Worm (Caenorhabditis elegans) whole organism, L4 larva: Measurements from ENCODE around the gene W04H10.1.

ENCODE experiments used
- F10B5.3 ChIP-seq: sonication (generic microtip); optimal IDR thresholded peaks from 2 replicates; lab custom pipeline; 2016; ENCODE audit warnings: mild to moderate bottlenecking, missing genetic modification characterization, missing compliant biosample characterization
- F37D6.2 ChIP-seq: sonication (generic microtip); optimal IDR thresholded peaks from 2 replicates; lab custom pipeline; 2016; ENCODE audit warnings: mild to moderate bottlenecking, missing genetic modification characterization, missing compliant biosample characterization
- F44E2.7 ChIP-seq: fragments of 200-800 bp; sonication (Bioruptor generic); IDR thresholded peaks from 2 replicates; pipeline ENCODE4 v2.1.2; 2022; ENCODE audit warnings: missing genetic modification characterization, missing compliant biosample characterization
- Y105C5A.15 ChIP-seq: fragments of 200-800 bp; sonication (Bioruptor generic); IDR thresholded peaks from 2 replicates; pipeline ENCODE4 v1.3.6; 2022; ENCODE audit warnings: missing genetic modification characterization, missing compliant biosample characterization
- ZK337.2 ChIP-seq: fragments of 200-800 bp; sonication (Bioruptor generic); IDR thresholded peaks from 2 replicates; pipeline ENCODE4 v1.3.6; 2022; ENCODE audit warnings: missing genetic modification reagents, missing genetic modification characterization, missing compliant biosample characterization
- aha-1 ChIP-seq: fragments of 150-350 bp; peaks from one replicate; lab custom pipeline; 2014; ENCODE audit warnings: missing biosample characterization, missing genetic modification characterization
- aly-2 ChIP-seq: sonication (generic microtip); optimal IDR thresholded peaks from 2 replicates; lab custom pipeline; 2018; ENCODE audit warnings: missing biosample characterization, missing genetic modification characterization
- attf-4 ChIP-seq: sonication (generic microtip); optimal IDR thresholded peaks from 3 replicates; lab custom pipeline; 2017; ENCODE audit warnings: missing biosample characterization, missing genetic modification characterization
- ceh-44 ChIP-seq: fragments of 200-800 bp; sonication (Bioruptor generic); IDR thresholded peaks from 2 replicates; pipeline ENCODE4 v1.3.6; 2022; ENCODE audit warnings: missing genetic modification reagents, missing genetic modification characterization, missing compliant biosample characterization
- ceh-82 ChIP-seq: sonication (generic microtip); optimal IDR thresholded peaks from 2 replicates; lab custom pipeline; 2017; ENCODE audit warnings: missing biosample characterization, missing genetic modification characterization
- ces-1 ChIP-seq: fragments of 150-350 bp; sonication (generic microtip); optimal IDR thresholded peaks from 4 replicates; lab custom pipeline; 2014; ENCODE audit warnings: missing biosample characterization, missing genetic modification reagents, missing genetic modification characterization
- cey-2 ChIP-seq: sonication (generic microtip); optimal IDR thresholded peaks from 3 replicates; lab custom pipeline; 2017; ENCODE audit warnings: missing genetic modification characterization, mild to moderate bottlenecking, missing compliant biosample characterization, antibody characterized with exemption, borderline replicate concordance; ENCODE audit not compliant: insufficient read depth
- daf-12 ChIP-seq: fragments of 150-350 bp; optimal IDR thresholded peaks from 2 replicates; lab custom pipeline; 2014; ENCODE audit warnings: missing biosample characterization, missing genetic modification reagents, missing genetic modification characterization
- dmd-6 ChIP-seq: fragments of 200-800 bp; sonication (Bioruptor generic); IDR thresholded peaks from 2 replicates; pipeline ENCODE4 v1.3.6; 2022; ENCODE audit warnings: missing genetic modification reagents, missing genetic modification characterization, missing compliant biosample characterization
- dmd-8 ChIP-seq: fragments of 200-800 bp; sonication (Bioruptor generic); IDR thresholded peaks from 2 replicates; pipeline ENCODE4 v1.3.6; 2022; ENCODE audit warnings: missing genetic modification characterization, missing compliant biosample characterization
- dpl-1 ChIP-seq: fragments of 150-350 bp; optimal IDR thresholded peaks from 2 replicates; lab custom pipeline; 2014; ENCODE audit warnings: missing biosample characterization, missing genetic modification reagents, missing genetic modification characterization
- duxl-1 ChIP-seq: sonication (generic microtip); optimal IDR thresholded peaks from 2 replicates; lab custom pipeline; 2016; ENCODE audit warnings: mild to moderate bottlenecking, missing genetic modification characterization, moderate library complexity, missing compliant biosample characterization; ENCODE audit not compliant: poor library complexity
- dve-1 ChIP-seq: sonication (generic microtip); optimal IDR thresholded peaks from 2 replicates; lab custom pipeline; 2017; ENCODE audit warnings: antibody characterized with exemption, mild to moderate bottlenecking, missing genetic modification characterization, missing compliant biosample characterization; ENCODE audit not compliant: insufficient read depth
- egl-27 ChIP-seq: sonication (generic microtip); optimal IDR thresholded peaks from 3 replicates; lab custom pipeline; 2017; ENCODE audit warnings: missing biosample characterization, missing genetic modification reagents, missing genetic modification characterization
- hif-1 ChIP-seq, 2 experiments: sonication (generic microtip); optimal IDR thresholded peaks; 2 replicates each; lab custom pipeline; 2016 to 2017; ENCODE audit warnings: missing compliant biosample characterization in 2 of 2, missing genetic modification characterization in 2 of 2, missing genetic modification reagents in 2 of 2, missing genotype in 2 of 2, mild to moderate bottlenecking in 1 of 2
- hlh-11 ChIP-seq: fragments of 200-800 bp; sonication (Bioruptor generic); optimal IDR thresholded peaks from 2 replicates; lab custom pipeline; 2018; ENCODE audit warnings: mild to moderate bottlenecking, missing genetic modification characterization, missing compliant biosample characterization
- hlh-30 ChIP-seq: sonication (generic microtip); optimal IDR thresholded peaks from 2 replicates; lab custom pipeline; 2017; ENCODE audit warnings: antibody characterized with exemption, mild to moderate bottlenecking, missing genetic modification characterization, missing compliant biosample characterization; ENCODE audit not compliant: insufficient read depth
- hmg-1.1 ChIP-seq: fragments of 200-800 bp; sonication (Bioruptor generic); IDR thresholded peaks from 2 replicates; pipeline ENCODE4 v1.3.6; 2022; ENCODE audit warnings: missing genetic modification reagents, missing genetic modification characterization, missing compliant biosample characterization
- lin-13 ChIP-seq: fragments of 150-350 bp; optimal IDR thresholded peaks from 2 replicates; lab custom pipeline; 2014; ENCODE audit warnings: missing biosample characterization, missing genetic modification reagents, missing genetic modification characterization
- lin-15B ChIP-seq: fragments of 150-350 bp; sonication (generic microtip); optimal IDR thresholded peaks from 3 replicates; lab custom pipeline; 2014; ENCODE audit warnings: missing biosample characterization, missing genetic modification characterization
- lin-29 ChIP-seq: fragments of 200-800 bp; sonication (Bioruptor generic); IDR thresholded peaks from 2 replicates; pipeline ENCODE4 v1.3.6; 2022; ENCODE audit warnings: missing genetic modification reagents, missing genetic modification characterization, missing compliant biosample characterization
- lin-38 ChIP-seq: fragments of 200-800 bp; sonication (Bioruptor generic); IDR thresholded peaks from 2 replicates; pipeline ENCODE4 v1.3.6; 2022; ENCODE audit warnings: missing genetic modification reagents, missing genetic modification characterization, missing compliant biosample characterization
- lin-39 ChIP-seq: fragments of 150-350 bp; optimal IDR thresholded peaks from 2 replicates; lab custom pipeline; 2014; ENCODE audit warnings: missing biosample characterization, missing genetic modification reagents, missing genetic modification characterization
- lir-3 ChIP-seq: sonication (generic microtip); optimal IDR thresholded peaks from 2 replicates; lab custom pipeline; 2016; ENCODE audit warnings: mild to moderate bottlenecking, missing genetic modification characterization, missing compliant biosample characterization
- lsy-2 ChIP-seq, 2 experiments: fragments of 150-350 bp in 1 of 2; sonication (generic microtip) in 1 of 2; optimal IDR thresholded peaks; 2 replicates each; lab custom pipeline; 2014 to 2017; ENCODE audit warnings: missing biosample characterization in 2 of 2, missing genetic modification characterization in 2 of 2
- madf-5 ChIP-seq, 2 experiments: fragments of 200-800 bp; sonication (Bioruptor generic); IDR thresholded peaks; 2 replicates each; pipeline ENCODE4 v1.3.6; 2022; ENCODE audit warnings: missing compliant biosample characterization in 2 of 2, missing genetic modification characterization in 2 of 2
- mdl-1 ChIP-seq, 2 experiments: fragments of 150-350 bp in 1 of 2; sonication (generic microtip) in 1 of 2; optimal IDR thresholded peaks; 2 replicates each; lab custom pipeline; 2014 to 2017; ENCODE audit warnings: missing biosample characterization in 2 of 2, missing genetic modification characterization in 2 of 2
- mdt-29 ChIP-seq: fragments of 200-800 bp; sonication (Bioruptor generic); IDR thresholded peaks from 2 replicates; pipeline ENCODE4 v1.3.6; 2022; ENCODE audit warnings: missing genetic modification reagents, missing genetic modification characterization, missing compliant biosample characterization
- mxl-3 ChIP-seq: fragments of 200-800 bp; sonication (Bioruptor generic); optimal IDR thresholded peaks from 2 replicates; lab custom pipeline; 2018; ENCODE audit warnings: mild to moderate bottlenecking, missing genetic modification characterization, missing compliant biosample characterization
- nhr-111 ChIP-seq: fragments of 200-800 bp; sonication (Bioruptor generic); optimal IDR thresholded peaks from 2 replicates; lab custom pipeline; 2018; ENCODE audit warnings: mild to moderate bottlenecking, missing genetic modification characterization, missing compliant biosample characterization
- nhr-25 ChIP-seq: sonication (generic microtip); optimal IDR thresholded peaks from 2 replicates; lab custom pipeline; 2017; ENCODE audit warnings: missing genetic modification characterization, mild to moderate bottlenecking, missing compliant biosample characterization, antibody characterized with exemption, moderate library complexity, borderline replicate concordance; ENCODE audit not compliant: insufficient read depth
- nhr-6 ChIP-seq: fragments of 150-350 bp; optimal IDR thresholded peaks from 2 replicates; lab custom pipeline; 2014; ENCODE audit warnings: missing biosample characterization, missing genetic modification characterization
- nhr-76 ChIP-seq: fragments of 150-350 bp; optimal IDR thresholded peaks from 2 replicates; lab custom pipeline; 2014; ENCODE audit warnings: missing biosample characterization, missing genetic modification characterization
- rbr-2 ChIP-seq: sonication (generic microtip); optimal IDR thresholded peaks from 2 replicates; lab custom pipeline; 2016; ENCODE audit warnings: missing genotype, missing genetic modification characterization, missing compliant biosample characterization
- saeg-2 ChIP-seq: fragments of 200-800 bp; sonication (Bioruptor generic); IDR thresholded peaks from 2 replicates; pipeline ENCODE4 v1.3.6; 2022; ENCODE audit warnings: missing genetic modification reagents, missing genetic modification characterization, missing compliant biosample characterization
- set-16 ChIP-seq: fragments of 200-800 bp; sonication (Bioruptor generic); IDR thresholded peaks from 2 replicates; pipeline ENCODE4 v1.3.6; 2022; ENCODE audit warnings: missing genetic modification reagents, missing genetic modification characterization, missing compliant biosample characterization
- skn-1 ChIP-seq: fragments of 150-350 bp; optimal IDR thresholded peaks from 2 replicates; lab custom pipeline; 2014; ENCODE audit warnings: missing biosample characterization, missing genetic modification characterization
- snpc-4 ChIP-seq: fragments of 150-350 bp; optimal IDR thresholded peaks from 2 replicates; lab custom pipeline; 2014; ENCODE audit warnings: missing biosample characterization, missing genetic modification characterization
- spr-1 ChIP-seq: sonication (generic microtip); optimal IDR thresholded peaks from 2 replicates; lab custom pipeline; 2016; ENCODE audit warnings: mild to moderate bottlenecking, missing genetic modification characterization, missing compliant biosample characterization
- tag-97 ChIP-seq: fragments of 200-800 bp; sonication (Bioruptor generic); IDR thresholded peaks from 2 replicates; pipeline ENCODE4 v1.3.6; 2022; ENCODE audit warnings: missing genetic modification characterization, missing compliant biosample characterization
- tra-1 ChIP-seq: fragments of 200-800 bp; sonication (Bioruptor generic); IDR thresholded peaks from 2 replicates; pipeline ENCODE4 v1.3.6; 2022; ENCODE audit warnings: missing genetic modification reagents, missing genetic modification characterization, missing compliant biosample characterization
- unc-130 ChIP-seq: sonication (generic microtip); optimal IDR thresholded peaks from 2 replicates; lab custom pipeline; 2016; ENCODE audit warnings: missing genetic modification reagents, missing genetic modification characterization, missing compliant biosample characterization
- unc-62 ChIP-seq, 3 experiments: fragments of 150-350 bp in 1 of 3; sonication (generic microtip); optimal IDR thresholded peaks in 2 of 3; peaks in 1 of 3; 1 replicate in 1 of 3; 2 replicates in 2 of 3; lab custom pipeline; 2014 to 2017; ENCODE audit warnings: missing biosample characterization in 3 of 3, missing genetic modification characterization in 3 of 3, missing genetic modification reagents in 3 of 3, missing genotype in 1 of 3
- zag-1 ChIP-seq: fragments of 150-350 bp; optimal IDR thresholded peaks from 2 replicates; lab custom pipeline; 2014; ENCODE audit warnings: missing biosample characterization, missing genetic modification characterization
- ztf-11 ChIP-seq: fragments of 150-350 bp; optimal IDR thresholded peaks from 2 replicates; lab custom pipeline; 2014; ENCODE audit warnings: missing biosample characterization, missing genetic modification characterization

W04H10.1 gene

DNA sequence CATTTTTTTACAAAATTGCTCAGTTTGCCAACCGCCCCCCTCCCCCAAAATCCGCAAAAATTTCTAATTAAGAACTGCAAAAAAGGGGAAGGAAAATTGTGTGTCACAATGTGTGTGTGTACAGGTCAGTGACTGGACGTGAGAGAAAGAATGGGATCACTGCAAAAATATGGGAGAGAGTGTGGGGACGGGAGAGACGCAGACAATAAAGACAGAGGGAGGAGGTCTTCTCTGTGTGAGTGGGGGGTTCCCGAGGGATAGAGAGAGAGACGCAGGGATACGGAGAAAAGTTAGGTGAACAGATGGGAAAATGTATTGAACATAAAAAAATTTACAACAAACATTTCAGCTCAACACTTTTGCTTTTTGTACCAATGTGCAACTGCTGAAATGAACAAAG is 17.1 kb downstream of the W04H10.1 start:
- no peak for TF ChIP-seq unc-130 (GFP tag; lab: Kevin White, UChicago)
- peak in 1 of 2 experiments; percentile 17 for TF ChIP-seq mdl-1 (tag; optimal IDR thresholded peaks at IDR 0.05; lab: Kevin White, UChicago)
- peak; percentile 65 for TF ChIP-seq hlh-30
- peak; percentile 3 for TF ChIP-seq dpl-1
- no peak for TF ChIP-seq lsy-2 (tag; optimal IDR thresholded peaks at IDR 0.05; lab: Kevin White, UChicago)
- TF ChIP-seq hlh-11: peak; percentile 66
- peak; percentile 40 for TF ChIP-seq dve-1 (tag; lab: Kevin White, UChicago)
- no peak for TF ChIP-seq duxl-1
- no peak for TF ChIP-seq dmd-6
- peak; percentile 34 for TF ChIP-seq rbr-2
- TF ChIP-seq hif-1 (tag; optimal IDR thresholded peaks at IDR 0.05; lab: Kevin White, UChicago): no peak
- TF ChIP-seq daf-12 (tag; lab: Kevin White, UChicago): no peak
- TF ChIP-seq spr-1 (tag; lab: Kevin White, UChicago): no peak
- TF ChIP-seq unc-62 (GFP tag; optimal IDR thresholded peaks at IDR 0.05 in 1 of 2; lab: Kevin White, UChicago): peak in 1 of 2 experiments; percentile 5
- no peak for TF ChIP-seq unc-62 (tag; optimal IDR thresholded peaks at IDR 0.05; lab: Kevin White, UChicago)
- TF ChIP-seq ces-1 (GFP tag; lab: Kevin White, UChicago): no peak
- no peak for TF ChIP-seq F37D6.2
- no peak for TF ChIP-seq nhr-111 (GFP tag; lab: Kevin White, UChicago)
- TF ChIP-seq lin-38 (GFP tag; lab: Robert Waterston, UW): no peak; the same call in 1 of the 2 replicates
- TF ChIP-seq zag-1 (tag; lab: Kevin White, UChicago): no peak
- TF ChIP-seq dmd-8 (GFP tag; lab: Robert Waterston, UW): no peak
- peak; percentile 50 for TF ChIP-seq mxl-3 (GFP tag; lab: Kevin White, UChicago)
- no peak for TF ChIP-seq mdt-29
- peak; percentile 20; the same call in 1 of the 2 replicates for TF ChIP-seq set-16 (GFP tag; lab: Robert Waterston, UW)
- TF ChIP-seq F44E2.7: no peak
- TF ChIP-seq lir-3 (tag; lab: Kevin White, UChicago): no peak
- TF ChIP-seq lin-39 (tag; lab: Kevin White, UChicago): no peak
- no peak for TF ChIP-seq tra-1 (GFP tag; lab: Robert Waterston, UW)
- TF ChIP-seq aly-2 (tag; lab: Kevin White, UChicago): no peak
- 0 out of 2 replicates have a peak, but pooled peaks have one; percentile 2 for TF ChIP-seq ZK337.2 (GFP tag; lab: Robert Waterston, UW)
- TF ChIP-seq attf-4 (tag; lab: Kevin White, UChicago): no peak
- TF ChIP-seq lin-29 (GFP tag; lab: Robert Waterston, UW): no peak
- no peak for TF ChIP-seq madf-5 (GFP tag; IDR thresholded peaks at IDR 0.05; lab: Robert Waterston, UW)
- no peak for TF ChIP-seq snpc-4 (tag; lab: Kevin White, UChicago)
- TF ChIP-seq nhr-6 (tag; lab: Kevin White, UChicago): no peak
- TF ChIP-seq egl-27 (tag; lab: Kevin White, UChicago): no peak
- no peak for TF ChIP-seq lin-13 (GFP tag; lab: Kevin White, UChicago)
- no peak for TF ChIP-seq saeg-2
- TF ChIP-seq ceh-82 (tag; lab: Kevin White, UChicago): no peak
- TF ChIP-seq ceh-44 (GFP tag; lab: Robert Waterston, UW): no peak
- TF ChIP-seq nhr-76 (tag; lab: Kevin White, UChicago): no peak
- no peak for TF ChIP-seq aha-1 (tag; lab: Kevin White, UChicago)
- no peak for TF ChIP-seq nhr-25 (tag; lab: Kevin White, UChicago)
- TF ChIP-seq F10B5.3: no peak
- TF ChIP-seq tag-97 (GFP tag; lab: Robert Waterston, UW): no peak
- TF ChIP-seq Y105C5A.15 (GFP tag; lab: Robert Waterston, UW): no peak
- TF ChIP-seq ztf-11: no peak
- TF ChIP-seq hmg-1.1 (GFP tag; lab: Robert Waterston, UW): 0 out of 2 replicates have a peak, but pooled peaks have one; percentile 38
- TF ChIP-seq lin-15B (tag; lab: Kevin White, UChicago): no peak
- TF ChIP-seq cey-2: no peak
- TF ChIP-seq skn-1 (tag; lab: Kevin White, UChicago): no peak
